Worm (Caenorhabditis elegans): Measurements from ENCODE around the gene srbc-42.

ce11 chrV:2192117-2192516 is 1.1 kb upstream of the srbc-42 start, which contains the start of gene nhr-13:
- TF ChIP-seq egl-27 (tag; optimal IDR thresholded peaks at IDR 0.05): no peak
- TF ChIP-seq skn-1 (tag; optimal IDR thresholded peaks at IDR 0.05): peak; percentile 14
- TF ChIP-seq mml-1 (tag; optimal IDR thresholded peaks at IDR 0.05): no peak
- no peak for TF ChIP-seq ama-1 (optimal IDR thresholded peaks at IDR 0.05)
- peak; percentile 9 for TF ChIP-seq pha-4 (tag; optimal IDR thresholded peaks at IDR 0.05)
- no peak for TF ChIP-seq elt-3 (tag; optimal IDR thresholded peaks at IDR 0.05)
- TF ChIP-seq sea-2 (GFP tag; optimal IDR thresholded peaks at IDR 0.05): no peak
- no peak for TF ChIP-seq nhr-76 (tag; optimal IDR thresholded peaks at IDR 0.05)
